Fruit fly (Drosophila melanogaster) whole organism, pupa: ENCODE measurements around the gene TotX.

Experiments
- CG10348 ChIP-seq: fragments of 200-800 bp; sonication (Bioruptor generic); IDR thresholded peaks from 2 replicates; pipeline ENCODE4 v1.3.6; 2022; ENCODE audit warnings: missing biosample characterization, missing genetic modification characterization
- CG12605 ChIP-seq: fragments of 200-800 bp; sonication (Bioruptor generic); IDR thresholded peaks from 2 replicates; pipeline ENCODE4 v1.3.6; 2022; ENCODE audit warnings: missing biosample characterization, missing genetic modification characterization
- CG13204 ChIP-seq: fragments of 200-800 bp; sonication (Bioruptor generic); optimal IDR thresholded peaks from 2 replicates; lab custom pipeline; 2018; ENCODE audit warnings: missing biosample characterization, mild to moderate bottlenecking, missing genetic modification characterization, moderate library complexity
- CG14655 ChIP-seq: fragments of 200-800 bp; sonication (Bioruptor generic); optimal IDR thresholded peaks from 3 replicates; lab custom pipeline; 2017; ENCODE audit warnings: mild to moderate bottlenecking, missing biosample characterization, missing genetic modification reagents, missing genetic modification characterization
- CG15710 ChIP-seq: fragments of 200-800 bp; sonication (Bioruptor generic); optimal IDR thresholded peaks from 2 replicates; lab custom pipeline; 2018; ENCODE audit warnings: missing biosample characterization, mild to moderate bottlenecking, missing genetic modification characterization, moderate library complexity
- CG17806 ChIP-seq: fragments of 200-800 bp; sonication (Bioruptor generic); optimal IDR thresholded peaks from 2 replicates; lab custom pipeline; 2018; ENCODE audit warnings: missing biosample characterization, mild to moderate bottlenecking, missing genetic modification characterization, moderate library complexity
- CG32121 ChIP-seq: fragments of 200-800 bp; sonication (Bioruptor generic); IDR thresholded peaks from 2 replicates; pipeline ENCODE4 v1.3.6; 2022; ENCODE audit warnings: missing biosample characterization, missing genetic modification characterization
- CG34367 ChIP-seq: fragments of 200-800 bp; sonication (Bioruptor generic); optimal IDR thresholded peaks from 2 replicates; lab custom pipeline; 2018; ENCODE audit warnings: missing biosample characterization, mild to moderate bottlenecking, missing genetic modification characterization
- CG4496 ChIP-seq: fragments of 200-800 bp; sonication (Bioruptor generic); IDR thresholded peaks from 3 replicates; pipeline ENCODE4 v1.3.6; 2022; ENCODE audit warnings: missing biosample characterization, missing genetic modification characterization
- CG8159 ChIP-seq: fragments of 200-800 bp; sonication (Bioruptor generic); optimal IDR thresholded peaks from 3 replicates; lab custom pipeline; 2018; ENCODE audit warnings: missing biosample characterization, mild to moderate bottlenecking, missing genetic modification characterization, moderate library complexity
- CG8301 ChIP-seq: fragments of 200-800 bp; sonication (Bioruptor generic); optimal IDR thresholded peaks from 2 replicates; lab custom pipeline; 2018; ENCODE audit warnings: missing biosample characterization, mild to moderate bottlenecking, missing genetic modification characterization
- CG9948 ChIP-seq: fragments of 200-800 bp; sonication (Bioruptor generic); optimal IDR thresholded peaks from 2 replicates; lab custom pipeline; 2018; ENCODE audit warnings: missing biosample characterization, mild to moderate bottlenecking, missing genetic modification characterization, moderate library complexity
- D1 ChIP-seq: fragments of 200-800 bp; sonication (Bioruptor generic); optimal IDR thresholded peaks from 2 replicates; lab custom pipeline; 2018; ENCODE audit warnings: missing biosample characterization, mild to moderate bottlenecking, missing genetic modification characterization, moderate library complexity
- EcR ChIP-seq: fragments of 200-800 bp; sonication (Bioruptor generic); optimal IDR thresholded peaks from 3 replicates; lab custom pipeline; 2019; ENCODE audit warnings: missing biosample characterization, missing genetic modification characterization, mild to moderate bottlenecking, moderate library complexity, missing genetic modification reagents
- Ets98B ChIP-seq: fragments of 200-800 bp; sonication (Bioruptor generic); IDR thresholded peaks from 2 replicates; pipeline ENCODE4 v1.3.6; 2022; ENCODE audit warnings: missing biosample characterization, missing genetic modification characterization
- Pif1A ChIP-seq: fragments of 200-800 bp; sonication (Bioruptor generic); optimal IDR thresholded peaks from 3 replicates; lab custom pipeline; 2016; ENCODE audit warnings: missing biosample characterization, missing genetic modification characterization
- Pif1B ChIP-seq: fragments of 200-800 bp; sonication (Bioruptor generic); optimal IDR thresholded peaks from 3 replicates; lab custom pipeline; 2016; ENCODE audit warnings: missing biosample characterization, missing genetic modification characterization
- Snoo ChIP-seq: fragments of 200-800 bp; sonication (Bioruptor generic); optimal IDR thresholded peaks from 3 replicates; lab custom pipeline; 2017; ENCODE audit warnings: missing biosample characterization, mild to moderate bottlenecking, missing genetic modification characterization, inconsistent platforms
- fd96Ca ChIP-seq: fragments of 200-800 bp; sonication (Bioruptor generic); IDR thresholded peaks from 3 replicates; pipeline ENCODE4 v1.3.6; 2022; ENCODE audit warnings: missing biosample characterization, missing genetic modification characterization
- gl ChIP-seq: fragments of 200-800 bp; sonication (Bioruptor generic); optimal IDR thresholded peaks from 2 replicates; lab custom pipeline; 2018; ENCODE audit warnings: missing biosample characterization, mild to moderate bottlenecking, missing genetic modification characterization
- rn ChIP-seq: fragments of 200-800 bp; sonication (Bioruptor generic); IDR thresholded peaks from 2 replicates; pipeline ENCODE4 v1.3.6; 2022; ENCODE audit warnings: missing biosample characterization, missing genetic modification characterization

Gene TotX

dm6 chr3R:20949749-20950676 lies 44.7 kb upstream of the TotX start:
- peak; percentile 14 for TF ChIP-seq CG9948
- TF ChIP-seq CG15710 (tag; lab: Kevin White, UChicago), result no peak
- TF ChIP-seq fd96Ca, result no peak
- peak; percentile 23 for TF ChIP-seq CG32121 (GFP tag; lab: Robert Waterston, UW)
- TF ChIP-seq EcR (GFP tag; lab: Kevin White, UChicago), result no peak
- peak; percentile 9 for TF ChIP-seq CG8159
- TF ChIP-seq CG4496, result peak; percentile 18; the same call in 1 of the 3 replicates
- TF ChIP-seq Snoo (tag; lab: Kevin White, UChicago), result no peak
- TF ChIP-seq CG8301 (tag; lab: Kevin White, UChicago), result no peak
- peak; percentile 6 for TF ChIP-seq Pif1A (GFP tag; lab: Kevin White, UChicago)

DNA sequence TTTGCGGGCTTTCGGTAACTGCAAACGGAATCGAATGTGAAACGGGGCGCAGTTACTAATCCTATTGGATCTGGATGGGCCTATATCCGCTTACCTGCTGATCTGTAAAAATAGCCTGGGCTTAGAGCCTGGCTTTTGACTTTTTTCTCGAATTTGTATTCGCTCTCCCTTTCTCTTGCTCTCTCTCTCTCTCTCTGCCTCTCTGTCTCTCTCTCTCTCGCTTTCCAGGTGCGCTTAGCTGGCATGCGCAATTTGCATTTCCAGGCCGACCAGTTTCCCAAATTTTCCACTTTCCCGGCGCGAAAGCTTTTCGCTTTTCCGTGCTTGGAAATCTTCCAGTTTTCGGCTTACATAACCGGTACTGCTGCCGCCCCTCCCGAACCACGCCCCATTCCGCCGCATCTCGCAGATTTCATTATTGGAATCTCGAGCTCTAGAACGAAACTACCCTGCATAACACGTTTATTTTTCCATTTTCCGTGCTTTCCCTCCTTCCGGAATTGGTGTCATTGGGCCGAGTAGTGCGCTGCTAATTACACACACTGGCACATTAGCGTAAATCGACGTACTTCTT lies 43.9 kb upstream of the TotX start:
- TF ChIP-seq CG8159, result no peak
- peak; percentile 20; the same call in 1 of the 2 replicates for TF ChIP-seq Ets98B
- TF ChIP-seq CG12605 (GFP tag; lab: Robert Waterston, UW), result no peak
- peak; percentile 8 for TF ChIP-seq CG8301 (tag; lab: Kevin White, UChicago)
- TF ChIP-seq CG4496, result peak; percentile 33; the same call in 1 of the 3 replicates

DNA sequence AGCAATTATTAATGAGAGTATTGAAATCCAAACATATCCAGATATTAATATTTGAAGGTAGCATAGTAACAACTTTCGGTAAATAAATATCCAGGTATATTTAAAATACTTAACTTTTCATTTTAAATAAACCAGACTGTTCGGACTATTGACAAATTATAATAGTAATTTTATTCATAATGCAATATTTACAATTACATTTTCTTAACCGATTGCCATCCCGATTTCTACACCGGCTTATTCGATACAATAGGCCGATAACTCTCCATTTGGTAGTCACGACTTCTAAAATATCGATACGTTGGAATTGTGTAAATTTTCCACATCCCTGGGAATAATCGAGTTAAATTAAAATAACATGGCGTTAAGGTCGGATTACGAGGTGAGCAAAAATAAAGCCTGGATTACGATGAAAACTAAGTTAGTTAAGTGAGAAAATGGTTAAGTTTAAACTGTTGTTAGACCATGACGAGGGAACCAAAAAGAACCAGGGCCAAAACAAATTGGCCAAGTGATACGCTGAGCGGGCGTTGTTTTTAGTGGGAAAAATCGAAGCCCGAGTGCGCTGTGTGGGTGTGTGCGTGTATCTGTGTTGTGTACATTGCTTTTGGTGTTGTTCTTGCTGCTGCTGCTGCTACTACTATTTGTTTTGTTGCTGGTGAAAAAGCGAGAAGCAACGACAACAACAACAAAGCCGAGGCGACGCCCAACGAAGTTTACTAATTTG lies 43.3 kb upstream of the TotX start, which contains the start of gene Atpalpha:
Gene Atpalpha, plus strand, starts transcription at position 267 of the 727 bp plus-strand sequence.
- TF ChIP-seq CG17806 (no peak), Ets98B (no peak), CG4496 (no peak), Pif1A (GFP tag; lab: Kevin White, UChicago) (no peak), gl (tag; lab: Kevin White, UChicago) (no peak), CG32121 (GFP tag; lab: Robert Waterston, UW) (no peak), CG12605 (GFP tag; lab: Robert Waterston, UW) (no peak), CG15710 (tag; lab: Kevin White, UChicago) (no peak), rn (GFP tag; lab: Robert Waterston, UW) (no peak), CG8159 (no peak), CG14655 (no peak), CG8301 (tag; lab: Kevin White, UChicago) (no peak), CG34367 (no peak)

DNA sequence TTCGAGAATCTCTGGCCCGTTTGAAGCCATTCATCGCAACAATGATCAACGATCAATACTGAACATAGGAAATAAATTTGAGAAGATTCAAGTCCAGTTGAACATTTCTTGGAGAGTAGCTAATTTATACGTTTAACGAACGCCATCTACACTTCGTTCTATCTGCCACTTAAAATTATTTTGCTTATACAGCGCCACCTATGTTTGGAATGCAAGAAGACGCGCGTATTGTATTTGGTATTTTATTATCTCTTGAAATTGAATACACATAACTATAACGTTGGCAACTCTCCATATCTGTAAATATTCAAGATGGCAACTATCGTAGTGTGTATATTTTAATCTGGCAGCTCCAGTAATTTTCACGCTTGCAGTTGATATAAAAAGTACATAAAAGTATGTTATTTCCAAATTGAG lies 42.7 kb upstream of the TotX start:
- TF ChIP-seq Ets98B (no peak), Pif1A (GFP tag; lab: Kevin White, UChicago) (no peak), CG13204 (GFP tag; lab: Kevin White, UChicago) (no peak), CG10348 (GFP tag; lab: Robert Waterston, UW) (no peak), CG12605 (GFP tag; lab: Robert Waterston, UW) (no peak), CG34367 (no peak), D1 (tag; lab: Kevin White, UChicago) (no peak), EcR (GFP tag; lab: Kevin White, UChicago) (no peak), CG32121 (GFP tag; lab: Robert Waterston, UW) (no peak), fd96Ca (no peak), CG14655 (no peak), CG9948 (no peak), CG15710 (tag; lab: Kevin White, UChicago) (no peak), CG8159 (no peak), CG4496 (no peak)
- TF ChIP-seq, all 21 proteins: peak for 0

- TF ChIP-seq Snoo (tag; lab: Kevin White, UChicago), result no peak
- no peak for TF ChIP-seq D1 (tag; lab: Kevin White, UChicago)
- TF ChIP-seq CG8159, result no peak
- no peak for TF ChIP-seq EcR (GFP tag; lab: Kevin White, UChicago)
- no peak for TF ChIP-seq CG13204 (GFP tag; lab: Kevin White, UChicago)
- TF ChIP-seq CG34367, result no peak
- no peak for TF ChIP-seq CG32121 (GFP tag; lab: Robert Waterston, UW)
- no peak for TF ChIP-seq CG8301 (tag; lab: Kevin White, UChicago)
- TF ChIP-seq CG14655, result no peak
- no peak for TF ChIP-seq Pif1A (GFP tag; lab: Kevin White, UChicago)
- no peak for TF ChIP-seq CG10348 (GFP tag; lab: Robert Waterston, UW)
- TF ChIP-seq rn (GFP tag; lab: Robert Waterston, UW), result no peak
- TF ChIP-seq CG17806, result no peak
- TF ChIP-seq fd96Ca, result no peak
- TF ChIP-seq CG9948, result no peak
- TF ChIP-seq CG15710 (tag; lab: Kevin White, UChicago), result no peak
- TF ChIP-seq Ets98B, result no peak
- TF ChIP-seq Pif1B (GFP tag; lab: Kevin White, UChicago), result no peak
- TF ChIP-seq, all 21 proteins: peak for 0
Measured at dm6 chr3R:20946774-20947173, 41.5 kb upstream of the TotX start.
